Worm (Caenorhabditis elegans) whole organism, late embryonic: Measurements from ENCODE around the gene srg-50.

Experiments
- C08G9.2 ChIP-seq: sonication (generic microtip); optimal IDR thresholded peaks from 2 replicates; lab custom pipeline; 2016; ENCODE audit warnings: mild to moderate bottlenecking, missing genetic modification characterization, moderate library complexity, missing compliant biosample characterization
- C38D4.7 ChIP-seq: fragments of 200-800 bp; sonication (Bioruptor generic); optimal IDR thresholded peaks from 2 replicates; lab custom pipeline; 2018; ENCODE audit warnings: mild to moderate bottlenecking, missing genetic modification characterization, moderate library complexity, missing compliant biosample characterization
- F13H6.1 ChIP-seq: sonication (generic microtip); optimal IDR thresholded peaks from 2 replicates; lab custom pipeline; 2016; ENCODE audit warnings: missing genetic modification characterization, missing compliant biosample characterization
- Y22D7AL.16 ChIP-seq: sonication (generic microtip); optimal IDR thresholded peaks from 2 replicates; lab custom pipeline; 2016; ENCODE audit warnings: missing genetic modification characterization, missing compliant biosample characterization
- ahr-1 ChIP-seq: sonication (generic microtip); optimal IDR thresholded peaks from 2 replicates; lab custom pipeline; 2016; ENCODE audit warnings: missing genetic modification characterization, missing compliant biosample characterization
- ama-1 ChIP-seq: fragments of 150-350 bp; optimal IDR thresholded peaks from 2 replicates; lab custom pipeline; 2014
- ceh-14 ChIP-seq: sonication (generic microtip); optimal IDR thresholded peaks from 2 replicates; lab custom pipeline; 2016; ENCODE audit warnings: missing genotype, missing genetic modification characterization, missing compliant biosample characterization
- ceh-19 ChIP-seq: fragments of 200-800 bp; sonication (Bioruptor generic); optimal IDR thresholded peaks from 2 replicates; lab custom pipeline; 2018; ENCODE audit warnings: mild to moderate bottlenecking, missing genetic modification characterization, missing compliant biosample characterization
- ceh-22 ChIP-seq: sonication (generic microtip); optimal IDR thresholded peaks from 2 replicates; lab custom pipeline; 2017; ENCODE audit warnings: missing biosample characterization, missing genetic modification characterization
- ceh-24 ChIP-seq: sonication (generic microtip); optimal IDR thresholded peaks from 2 replicates; lab custom pipeline; 2016; ENCODE audit warnings: mild to moderate bottlenecking, missing genetic modification characterization, missing compliant biosample characterization
- ceh-31 ChIP-seq: sonication (generic microtip); optimal IDR thresholded peaks from 2 replicates; lab custom pipeline; 2016; ENCODE audit warnings: missing genetic modification characterization, missing compliant biosample characterization
- ceh-45 ChIP-seq: fragments of 200-800 bp; sonication (Bioruptor generic); IDR thresholded peaks from 2 replicates; pipeline ENCODE4 v1.3.6; 2022; ENCODE audit warnings: missing genetic modification reagents, missing genetic modification characterization, missing compliant biosample characterization
- ceh-48 ChIP-seq: sonication (generic microtip); optimal IDR thresholded peaks from 2 replicates; lab custom pipeline; 2016; ENCODE audit warnings: missing genetic modification characterization, inconsistent platforms, missing compliant biosample characterization
- ceh-9 ChIP-seq: sonication (generic microtip); optimal IDR thresholded peaks from 2 replicates; lab custom pipeline; 2016; ENCODE audit warnings: mild to moderate bottlenecking, missing genetic modification characterization, inconsistent platforms, missing compliant biosample characterization
- elt-4 ChIP-seq: sonication (generic microtip); optimal IDR thresholded peaks from 2 replicates; lab custom pipeline; 2016; ENCODE audit warnings: missing genetic modification characterization, missing compliant biosample characterization
- eyg-1 ChIP-seq: sonication (generic microtip); optimal IDR thresholded peaks from 2 replicates; lab custom pipeline; 2016; ENCODE audit warnings: missing genotype, missing genetic modification characterization, missing compliant biosample characterization
- fkh-6 ChIP-seq: sonication (generic microtip); optimal IDR thresholded peaks from 2 replicates; lab custom pipeline; 2016; ENCODE audit warnings: missing genetic modification characterization, missing compliant biosample characterization
- gmeb-2 ChIP-seq: sonication (generic microtip); optimal IDR thresholded peaks from 2 replicates; lab custom pipeline; 2016; ENCODE audit warnings: missing genetic modification characterization, inconsistent platforms, missing compliant biosample characterization
- hlh-13 ChIP-seq: fragments of 200-800 bp; sonication (Bioruptor generic); optimal IDR thresholded peaks from 2 replicates; lab custom pipeline; 2018; ENCODE audit warnings: mild to moderate bottlenecking, missing genetic modification characterization, missing compliant biosample characterization
- hlh-15 ChIP-seq: sonication (generic microtip); optimal IDR thresholded peaks from 2 replicates; lab custom pipeline; 2016; ENCODE audit warnings: missing genetic modification characterization, missing compliant biosample characterization
- hlh-8 ChIP-seq: sonication (generic microtip); optimal IDR thresholded peaks from 2 replicates; lab custom pipeline; 2016; ENCODE audit warnings: missing genotype, missing genetic modification characterization, missing compliant biosample characterization
- lim-6 ChIP-seq: sonication (generic microtip); optimal IDR thresholded peaks from 2 replicates; lab custom pipeline; 2016; ENCODE audit warnings: missing genetic modification characterization, missing compliant biosample characterization
- lin-11 ChIP-seq: fragments of 200-800 bp; sonication (Bioruptor generic); optimal IDR thresholded peaks from 2 replicates; lab custom pipeline; 2018; ENCODE audit warnings: mild to moderate bottlenecking, missing genetic modification characterization, missing compliant biosample characterization
- madf-2 ChIP-seq: sonication (generic microtip); optimal IDR thresholded peaks from 2 replicates; lab custom pipeline; 2017; ENCODE audit warnings: missing genetic modification characterization, missing compliant biosample characterization
- mec-3 ChIP-seq: sonication (generic microtip); optimal IDR thresholded peaks from 2 replicates; lab custom pipeline; 2016; ENCODE audit warnings: borderline replicate concordance, missing genetic modification characterization, missing compliant biosample characterization
- nhr-11 ChIP-seq: fragments of 150-350 bp; optimal IDR thresholded peaks from 2 replicates; lab custom pipeline; 2014; ENCODE audit warnings: missing biosample characterization, missing genetic modification characterization
- npax-4 ChIP-seq: sonication (generic microtip); optimal IDR thresholded peaks from 2 replicates; lab custom pipeline; 2016; ENCODE audit warnings: missing genetic modification characterization, missing compliant biosample characterization
- odd-2 ChIP-seq: sonication (generic microtip); optimal IDR thresholded peaks from 2 replicates; lab custom pipeline; 2017; ENCODE audit warnings: antibody characterized with exemption, mild to moderate bottlenecking, missing genetic modification characterization, missing compliant biosample characterization
- pax-1 ChIP-seq: fragments of 150-350 bp; optimal IDR thresholded peaks from 2 replicates; lab custom pipeline; 2014; ENCODE audit warnings: missing biosample characterization, missing genetic modification characterization
- pha-2 ChIP-seq: sonication (generic microtip); optimal IDR thresholded peaks from 2 replicates; lab custom pipeline; 2017; ENCODE audit warnings: mild to moderate bottlenecking, missing genetic modification characterization, missing compliant biosample characterization
- pha-4 ChIP-seq: fragments of 150-350 bp; optimal IDR thresholded peaks from 2 replicates; lab custom pipeline; 2018; ENCODE audit warnings: missing biosample characterization, missing genetic modification reagents, missing genetic modification characterization
- pqm-1 ChIP-seq: sonication (generic microtip); optimal IDR thresholded peaks from 2 replicates; lab custom pipeline; 2016; ENCODE audit warnings: missing genetic modification characterization, missing compliant biosample characterization
- ref-2 ChIP-seq: sonication (generic microtip); optimal IDR thresholded peaks from 2 replicates; lab custom pipeline; 2016; ENCODE audit warnings: missing genetic modification characterization, missing compliant biosample characterization
- rnt-1 ChIP-seq: sonication (generic microtip); optimal IDR thresholded peaks from 2 replicates; lab custom pipeline; 2016; ENCODE audit warnings: missing genetic modification characterization, missing compliant biosample characterization
- sdc-2 ChIP-seq: sonication (generic microtip); optimal IDR thresholded peaks from 2 replicates; lab custom pipeline; 2016; ENCODE audit warnings: missing genotype, missing genetic modification characterization, missing compliant biosample characterization
- sox-2 ChIP-seq: fragments of 200-800 bp; sonication (Bioruptor generic); IDR thresholded peaks from 2 replicates; pipeline ENCODE4 v1.3.6; 2022; ENCODE audit warnings: missing genetic modification reagents, missing genetic modification characterization, missing compliant biosample characterization
- sox-4 ChIP-seq: sonication (generic microtip); optimal IDR thresholded peaks from 2 replicates; lab custom pipeline; 2017; ENCODE audit warnings: mild to moderate bottlenecking, missing genetic modification characterization, inconsistent platforms, missing compliant biosample characterization
- syd-9 ChIP-seq: sonication (generic microtip); optimal IDR thresholded peaks from 2 replicates; lab custom pipeline; 2016; ENCODE audit warnings: mild to moderate bottlenecking, missing genetic modification characterization, moderate library complexity, missing compliant biosample characterization
- tbx-7 ChIP-seq: sonication (generic microtip); optimal IDR thresholded peaks from 2 replicates; lab custom pipeline; 2016; ENCODE audit warnings: missing genotype, missing genetic modification characterization, missing compliant biosample characterization
- ttx-3 ChIP-seq: sonication (generic microtip); optimal IDR thresholded peaks from 2 replicates; lab custom pipeline; 2016; ENCODE audit warnings: missing genetic modification reagents, missing genetic modification characterization, missing compliant biosample characterization
- unc-42 ChIP-seq: sonication (generic microtip); optimal IDR thresholded peaks from 2 replicates; lab custom pipeline; 2016; ENCODE audit warnings: missing genotype, missing genetic modification characterization, missing compliant biosample characterization
- unc-86 ChIP-seq: sonication (generic microtip); optimal IDR thresholded peaks from 2 replicates; lab custom pipeline; 2016; ENCODE audit warnings: missing genetic modification characterization, missing compliant biosample characterization

srg-50 gene

ce11 chrIV:7039476-7040261 is 35.3 kb downstream of the srg-50 start, which contains the start of the genes cogc-2 and klp-18 (continued):
- TF ChIP-seq lim-6 (tag; lab: Kevin White, UChicago) (no peak), hlh-8 (tag; lab: Kevin White, UChicago) (peak; percentile 44), ceh-9 (tag; lab: Kevin White, UChicago) (no peak), C08G9.2 (peak; percentile 21), pha-2 (tag; lab: Kevin White, UChicago) (peak; percentile 52), nhr-11 (tag; lab: Kevin White, UChicago) (no peak), pqm-1 (tag; lab: Kevin White, UChicago) (no peak), syd-9 (tag; lab: Kevin White, UChicago) (no peak), ceh-14 (peak; percentile 62), mec-3 (tag; lab: Kevin White, UChicago) (no peak), sox-2 (GFP tag; lab: Robert Waterston, UW) (no peak), unc-42 (tag; lab: Kevin White, UChicago) (peak; percentile 45), pha-4 (tag; lab: Kevin White, UChicago) (no peak), ahr-1 (tag; lab: Kevin White, UChicago) (peak; percentile 47), ceh-22 (tag; lab: Kevin White, UChicago) (no peak), madf-2 (tag; lab: Kevin White, UChicago) (peak; percentile 30), elt-4 (no peak), eyg-1 (tag; lab: Kevin White, UChicago) (no peak), F13H6.1 (no peak), fkh-6 (tag; lab: Kevin White, UChicago) (peak; percentile 36), ttx-3 (peak; percentile 44), lin-11 (tag; lab: Kevin White, UChicago) (peak; percentile 29), ceh-48 (tag; lab: Kevin White, UChicago) (peak; percentile 20), npax-4 (tag; lab: Kevin White, UChicago) (peak; percentile 19), Y22D7AL.16 (tag; lab: Kevin White, UChicago) (peak; percentile 22), ama-1 (no peak), sox-4 (tag; lab: Kevin White, UChicago) (peak; percentile 67), ceh-45 (GFP tag; lab: Robert Waterston, UW) (0 out of 2 replicates have a peak, but pooled peaks have one; percentile 15), sdc-2 (tag; lab: Kevin White, UChicago) (peak; percentile 45), gmeb-2 (peak; percentile 72)

- no peak for TF ChIP-seq pha-2 (tag; lab: Kevin White, UChicago)
- TF ChIP-seq ceh-24 (tag; lab: Kevin White, UChicago), result no peak
- no peak for TF ChIP-seq lim-6 (tag; lab: Kevin White, UChicago)
- TF ChIP-seq odd-2 (tag; lab: Kevin White, UChicago), result no peak
These were observed 38.2 kb downstream of the srg-50 start, which contains the start of gene ufl-1 for ce11 chrIV:7036790-7037189. TSS of gene ufl-1 (minus strand) at chrIV:7036859.

DNA sequence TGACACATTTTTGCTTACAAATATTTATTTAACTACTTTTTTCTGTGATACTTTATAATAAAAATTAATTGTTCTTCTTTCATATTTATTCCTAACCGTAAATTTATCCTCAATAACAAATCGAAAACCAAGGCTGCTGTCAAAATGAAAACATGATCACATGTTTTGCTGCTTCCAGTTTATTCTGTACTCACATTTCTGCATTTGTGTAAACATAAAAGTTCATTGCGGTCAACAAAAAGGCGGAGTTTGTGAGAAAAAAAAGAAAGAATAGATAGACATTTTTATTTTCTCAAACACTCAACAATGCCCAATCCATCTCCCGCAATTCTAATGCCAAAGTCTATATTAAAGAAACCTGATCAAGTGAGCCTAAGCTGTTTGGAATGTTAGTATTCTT is 39.1 kb downstream of the srg-50 start, which contains the start of gene C06G3.3:
TSS of gene C06G3.3 (plus strand) at position 301 of the 400 bp plus-strand sequence.
- TF ChIP-seq ref-2 (tag; lab: Kevin White, UChicago) (no peak), gmeb-2 (no peak), pha-4 (tag; lab: Kevin White, UChicago) (no peak), unc-86 (tag; lab: Kevin White, UChicago) (no peak), ceh-31 (tag; lab: Kevin White, UChicago) (no peak), hlh-15 (tag; lab: Kevin White, UChicago) (no peak), tbx-7 (tag; lab: Kevin White, UChicago) (no peak), ceh-24 (tag; lab: Kevin White, UChicago) (no peak), C38D4.7 (GFP tag; lab: Kevin White, UChicago) (no peak), ceh-19 (GFP tag; lab: Kevin White, UChicago) (no peak), ceh-48 (tag; lab: Kevin White, UChicago) (no peak), ama-1 (no peak), odd-2 (tag; lab: Kevin White, UChicago) (no peak), rnt-1 (no peak), ahr-1 (tag; lab: Kevin White, UChicago) (no peak), pax-1 (tag; lab: Kevin White, UChicago) (no peak), sox-4 (tag; lab: Kevin White, UChicago) (no peak), hlh-13 (no peak)
